Worm (Caenorhabditis elegans): ENCODE data around the gene T04B2.7.
A peak's percentile ranks its signal among the peaks of the same experiment; 100 is the strongest.

The T04B2.7 gene

ce11 chrIV:10056138-10056537 is at the start of gene T04B2.7:
TSS of gene T04B2.7 (minus strand) at chrIV:10056238.
- TF ChIP-seq snpc-3.4 (tag; optimal IDR thresholded peaks at IDR 0.05) (no peak), repo-1 (tag; optimal IDR thresholded peaks at IDR 0.05) (no peak), F33H1.4 (GFP tag; IDR thresholded peaks at IDR 0.05) (no peak), madf-3 (GFP tag; IDR thresholded peaks at IDR 0.05) (no peak), dox-1 (GFP tag; IDR thresholded peaks at IDR 0.05) (no peak), bed-1 (GFP tag; IDR thresholded peaks at IDR 0.05) (no peak), madf-6 (GFP tag; IDR thresholded peaks at IDR 0.05) (no peak), attf-5 (GFP tag; optimal IDR thresholded peaks at IDR 0.05) (no peak), dpl-1 (GFP tag; optimal IDR thresholded peaks at IDR 0.05) (no peak), sdz-38 (tag; optimal IDR thresholded peaks at IDR 0.05) (no peak), ztf-6 (GFP tag; IDR thresholded peaks at IDR 0.05) (no peak), ccch-3 (GFP tag; optimal IDR thresholded peaks at IDR 0.05) (no peak), nfya-2 (GFP tag; IDR thresholded peaks at IDR 0.05) (no peak), T26A5.8 (tag; optimal IDR thresholded peaks at IDR 0.05) (no peak), B0035.1 (tag; optimal IDR thresholded peaks at IDR 0.05) (no peak), bed-2 (GFP tag; IDR thresholded peaks at IDR 0.05) (no peak), hsf-1 (GFP tag; IDR thresholded peaks at IDR 0.05) (no peak), hrde-1 (tag; optimal IDR thresholded peaks at IDR 0.05; ENCODE audit: borderline replicate concordance) (no peak), dpff-1 (tag; optimal IDR thresholded peaks at IDR 0.05) (no peak)

- TF ChIP-seq K12H6.12 (tag; optimal IDR thresholded peaks at IDR 0.05) = no peak
- peak; percentile 88 for TF ChIP-seq attf-3 (GFP tag; conservative IDR thresholded peaks at IDR 0.05)
These were observed 40.8 kb upstream of the T04B2.7 start, which contains the start of gene dis-3 for ce11 chrIV:10096881-10097280. TSS of gene dis-3 (plus strand) at chrIV:10097202.

- TF ChIP-seq mel-28 (tag; optimal IDR thresholded peaks at IDR 0.05; ENCODE audit: borderline replicate concordance) = no peak
These were observed 39.1 kb upstream of the T04B2.7 start, which contains the start of the genes C04G2.5 and msp-36 for ce11 chrIV:10095171-10095570. TSS of gene C04G2.5 (minus strand) at chrIV:10095271. TSS of gene msp-36 (plus strand) at chrIV:10095433.

ce11 chrIV:10090358-10090757 is 34.3 kb upstream of the T04B2.7 start, which contains the start of gene ttbk-5:
TSS of gene ttbk-5 (plus strand) at chrIV:10090658.
- no peak for TF ChIP-seq unc-62 (GFP tag; optimal IDR thresholded peaks at IDR 0.05)
- TF ChIP-seq egrh-3 (GFP tag; IDR thresholded peaks at IDR 0.05) = no peak
- no peak for TF ChIP-seq F22D6.2 (tag; optimal IDR thresholded peaks at IDR 0.05)
- TF ChIP-seq lin-26 (GFP tag; IDR thresholded peaks at IDR 0.05) = no peak
- TF ChIP-seq K12H6.12 (tag; optimal IDR thresholded peaks at IDR 0.05) = no peak
- TF ChIP-seq chd-7 (tag; optimal IDR thresholded peaks at IDR 0.05) = no peak
- no peak for TF ChIP-seq F10E7.11 (tag; optimal IDR thresholded peaks at IDR 0.05)
- TF ChIP-seq Y56A3A.18 (GFP tag; IDR thresholded peaks at IDR 0.05) = no peak
- no peak for TF ChIP-seq ceh-91 (GFP tag; IDR thresholded peaks at IDR 0.05)
- no peak for TF ChIP-seq gei-17 (GFP tag; optimal IDR thresholded peaks at IDR 0.05)
- no peak for TF ChIP-seq tbx-9 (tag; optimal IDR thresholded peaks at IDR 0.05; ENCODE audit: borderline replicate concordance)
- no peak for TF ChIP-seq hlh-12 (tag; optimal IDR thresholded peaks at IDR 0.05)

ce11 chrIV:10089777-10090176 is 33.7 kb upstream of the T04B2.7 start, which contains the start of gene ttr-39:
TSS of gene ttr-39 (minus strand) at chrIV:10089877.
- TF ChIP-seq mcd-1 (GFP tag; IDR thresholded peaks at IDR 0.05) = no peak
- TF ChIP-seq somi-1 (GFP tag; optimal IDR thresholded peaks at IDR 0.05) = no peak
- TF ChIP-seq pbrm-1 (GFP tag; IDR thresholded peaks at IDR 0.05) = no peak
- TF ChIP-seq lin-54 (GFP tag; optimal IDR thresholded peaks at IDR 0.05) = no peak
- TF ChIP-seq hmg-1.2 (GFP tag; IDR thresholded peaks at IDR 0.05) = no peak
- no peak for TF ChIP-seq ceh-27 (GFP tag; optimal IDR thresholded peaks at IDR 0.05)
- no peak for TF ChIP-seq K12H6.12 (tag; optimal IDR thresholded peaks at IDR 0.05)
- no peak for TF ChIP-seq nhr-27 (tag; optimal IDR thresholded peaks at IDR 0.05)
- no peak for TF ChIP-seq snpc-1.3 (tag; optimal IDR thresholded peaks at IDR 0.05; ENCODE audit: insufficient read depth)
- no peak for TF ChIP-seq tbx-9 (tag; optimal IDR thresholded peaks at IDR 0.05; ENCODE audit: borderline replicate concordance)
- no peak for TF ChIP-seq nfya-2 (GFP tag; IDR thresholded peaks at IDR 0.05)
- no peak for TF ChIP-seq ceh-91 (GFP tag; IDR thresholded peaks at IDR 0.05)
- no peak for TF ChIP-seq ZK185.1 (tag; optimal IDR thresholded peaks at IDR 0.05; ENCODE audit: poor library complexity, severe bottlenecking)
- no peak for TF ChIP-seq T26A5.8 (tag; optimal IDR thresholded peaks at IDR 0.05)
- no peak for TF ChIP-seq tbp1 (GFP tag; optimal IDR thresholded peaks at IDR 0.05)
